Fruit fly (Drosophila melanogaster) whole organism, embryonic: ENCODE measurements around the gene CG33483.

Experiments
- CG33213 ChIP-seq: fragments of 200-800 bp; sonication (Bioruptor generic); optimal IDR thresholded peaks from 3 replicates; lab custom pipeline; 2016; ENCODE audit warnings: missing biosample characterization, missing genetic modification characterization
- Dll ChIP-seq: fragments of 200-800 bp; sonication (Bioruptor generic); IDR thresholded peaks from 4 replicates; pipeline ENCODE4 v1.3.6; 2022; ENCODE audit warnings: missing biosample characterization, missing genetic modification characterization; ENCODE audit not compliant: partially characterized antibody
- croc ChIP-seq: fragments of 200-800 bp; sonication (Bioruptor generic); conservative IDR thresholded peaks from 3 replicates; pipeline ENCODE4 v1.3.6; 2022; ENCODE audit warnings: missing biosample characterization, missing genetic modification characterization
- ham ChIP-seq: fragments of 200-800 bp; sonication (Bioruptor generic); IDR thresholded peaks from 2 replicates; pipeline ENCODE4 v1.3.6; 2022; ENCODE audit warnings: missing biosample characterization, missing genetic modification characterization
- lola ChIP-seq, 3 experiments: fragments of >200 bp in 2 of 3; fragments of 200-800 bp in 1 of 3; sonication (Bioruptor generic) in 1 of 3; optimal IDR thresholded peaks; 2 replicates each; lab custom pipeline; 2017 to 2019; ENCODE audit warnings: missing biosample characterization in 3 of 3, missing genetic modification characterization in 3 of 3, mild to moderate bottlenecking in 1 of 3, moderate library complexity in 1 of 3
- usp ChIP-seq: fragments of >200 bp; optimal IDR thresholded peaks from 2 replicates; lab custom pipeline; 2017; ENCODE audit warnings: missing biosample characterization, missing genetic modification characterization

DNA sequence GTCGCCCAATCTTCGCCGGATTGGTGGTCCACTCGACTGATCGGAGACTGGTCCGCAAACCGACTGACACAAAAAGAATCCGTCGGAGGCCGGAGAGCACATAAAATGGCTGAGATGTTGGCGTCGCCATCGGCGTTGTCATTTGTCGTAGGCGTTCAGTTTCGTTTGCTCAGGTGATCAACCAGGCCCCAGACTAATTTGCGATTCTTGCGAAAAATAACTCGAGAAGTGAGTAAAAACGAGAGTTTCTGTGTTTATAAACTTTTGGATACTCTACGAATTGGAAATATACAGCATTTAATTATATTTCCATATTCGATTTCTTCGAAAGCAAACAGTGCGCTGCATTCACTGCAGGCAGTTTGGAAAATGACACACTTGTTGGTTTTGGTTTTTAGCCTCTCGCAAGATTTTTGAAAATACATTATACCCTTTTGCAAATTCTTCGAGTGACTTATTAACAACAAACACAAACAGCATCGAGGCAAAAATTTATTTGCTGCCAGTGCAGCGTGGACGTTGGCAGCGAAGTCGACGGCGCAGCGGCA lies 25.8 kb downstream of the CG33483 start, which contains the start of gene CG15546:
- TF ChIP-seq ham, result no peak
- TF ChIP-seq croc (GFP tag; lab: Robert Waterston, UW), result no peak
- no peak for TF ChIP-seq lola (GFP tag; optimal IDR thresholded peaks at IDR 0.05; lab: Kevin White, UChicago)
- no peak for TF ChIP-seq CG33213 (GFP tag; lab: Kevin White, UChicago)
- TF ChIP-seq usp (GFP tag; lab: Kevin White, UChicago), result no peak
- TF ChIP-seq Dll (GFP tag; lab: Robert Waterston, UW), result no peak
